Worm (Caenorhabditis elegans): ENCODE results near the gene Y48A6C.8.

DNA sequence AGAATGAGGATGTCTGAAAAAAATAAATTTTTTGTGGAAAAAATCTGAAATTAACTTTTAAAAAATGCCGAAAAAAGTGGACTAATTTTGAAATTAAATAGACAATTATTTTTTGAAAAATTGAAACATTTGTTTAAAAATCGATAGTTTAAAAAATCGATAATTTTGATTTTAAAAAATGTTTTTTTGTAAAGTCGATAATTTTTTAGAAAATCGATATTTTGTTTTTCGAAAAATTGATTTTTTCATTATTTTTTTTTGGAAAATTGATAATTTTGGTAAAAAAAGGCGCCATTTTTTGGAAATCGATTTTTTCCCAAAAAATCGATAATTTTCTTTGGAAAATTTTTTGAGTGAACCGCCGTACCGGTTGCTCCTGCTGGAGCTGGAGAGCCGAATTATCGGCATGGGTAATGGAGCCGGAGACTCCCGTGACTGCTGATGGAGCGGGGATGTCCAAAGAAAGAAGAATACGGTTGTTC lies 44.8 kb upstream of the Y48A6C.8 start:
- TF ChIP-seq fos-1 (tag; optimal IDR thresholded peaks at IDR 0.05) (no peak), nhr-25 (tag; optimal IDR thresholded peaks at IDR 0.05) (no peak), nhr-77 (tag; optimal IDR thresholded peaks at IDR 0.05) (no peak), egl-27 (tag; optimal IDR thresholded peaks at IDR 0.05) (no peak), nhr-12 (tag; optimal IDR thresholded peaks at IDR 0.05) (no peak), nhr-76 (tag; optimal IDR thresholded peaks at IDR 0.05) (no peak), pha-4 (tag; optimal IDR thresholded peaks at IDR 0.05) (no peak), skn-1 (tag; optimal IDR thresholded peaks at IDR 0.05) (no peak), sea-2 (GFP tag; optimal IDR thresholded peaks at IDR 0.05) (no peak), ztf-4 (tag; optimal IDR thresholded peaks at IDR 0.05) (no peak), ceh-82 (tag; optimal IDR thresholded peaks at IDR 0.05) (no peak), zag-1 (tag; optimal IDR thresholded peaks at IDR 0.05) (no peak), elt-2 (tag; optimal IDR thresholded peaks at IDR 0.05) (no peak)
